Worm (Caenorhabditis elegans): Measurements from ENCODE around the gene T02E9.6.

DNA sequence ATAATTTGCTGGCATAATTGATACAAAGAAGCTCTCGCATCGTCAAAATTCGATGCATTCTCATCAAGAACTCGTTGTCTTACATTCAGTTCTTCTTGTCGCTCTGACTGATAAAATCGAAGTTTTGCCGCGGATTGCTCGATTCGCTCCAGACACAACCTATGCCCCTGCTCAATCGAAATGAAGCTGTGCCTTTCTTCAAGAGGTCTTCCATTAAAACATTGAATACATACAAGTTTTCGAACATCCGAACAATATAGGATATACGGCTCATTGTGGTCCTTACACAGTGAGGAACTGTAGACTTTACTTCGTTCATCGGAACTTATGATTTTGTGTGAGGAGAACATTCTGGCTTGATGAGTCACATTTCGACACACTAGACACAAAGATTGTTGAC, 13.2 kb downstream of the T02E9.6 start:
- no peak for TF ChIP-seq pqm-1 (tag; optimal IDR thresholded peaks at IDR 0.05)
- TF ChIP-seq daf-12 (tag; optimal IDR thresholded peaks at IDR 0.05) = no peak

All from whole organism, L4 larva.